Worm (Caenorhabditis elegans) whole organism, L1 larva: Measurements from ENCODE around the gene sra-6.

Experiments used
- C04F5.9 ChIP-seq: sonication (generic microtip); optimal IDR thresholded peaks from 2 replicates; lab custom pipeline; 2016; ENCODE audit warnings: missing genetic modification characterization, missing compliant biosample characterization
- C16A3.4 ChIP-seq: fragments of 150-350 bp; optimal IDR thresholded peaks from 2 replicates; lab custom pipeline; 2014; ENCODE audit warnings: missing biosample characterization, missing genetic modification characterization
- Y116A8C.19 ChIP-seq: sonication (generic microtip); optimal IDR thresholded peaks from 2 replicates; lab custom pipeline; 2016; ENCODE audit warnings: missing compliant biosample characterization, missing genetic modification characterization, borderline replicate concordance
- aha-1 ChIP-seq: fragments of 150-350 bp; optimal IDR thresholded peaks from 2 replicates; lab custom pipeline; 2014; ENCODE audit warnings: missing biosample characterization, missing genetic modification characterization
- aly-2 ChIP-seq: fragments of 150-350 bp; optimal IDR thresholded peaks from 2 replicates; lab custom pipeline; 2014; ENCODE audit warnings: missing biosample characterization, missing genetic modification characterization
- blmp-1 ChIP-seq: fragments of 150-350 bp; optimal IDR thresholded peaks from 2 replicates; lab custom pipeline; 2014; ENCODE audit warnings: missing biosample characterization, missing genetic modification characterization
- ceh-63 ChIP-seq: fragments of 200-800 bp; sonication (Bioruptor generic); optimal IDR thresholded peaks from 2 replicates; lab custom pipeline; 2018; ENCODE audit warnings: mild to moderate bottlenecking, missing genetic modification characterization, missing compliant biosample characterization
- ceh-82 ChIP-seq, 3 experiments: fragments of 150-350 bp in 1 of 3; sonication (generic microtip) in 2 of 3; optimal IDR thresholded peaks; 2 replicates each; lab custom pipeline; 2014 to 2017; ENCODE audit warnings: missing biosample characterization in 3 of 3, missing genetic modification characterization in 3 of 3
- ceh-88 ChIP-seq: fragments of 200-800 bp; sonication (Bioruptor generic); IDR thresholded peaks from 2 replicates; pipeline ENCODE4 v1.3.6; 2022; ENCODE audit warnings: missing genetic modification characterization, missing compliant biosample characterization
- dpl-1 ChIP-seq, 3 experiments: fragments of 150-350 bp in 2 of 3; sonication (generic microtip) in 1 of 3; optimal IDR thresholded peaks; 2 replicates each; lab custom pipeline; 2014 to 2017; ENCODE audit warnings: missing biosample characterization in 3 of 3, missing genetic modification characterization in 3 of 3, missing genetic modification reagents in 3 of 3
- dsc-1 ChIP-seq: sonication (generic microtip); optimal IDR thresholded peaks from 2 replicates; lab custom pipeline; 2016; ENCODE audit warnings: mild to moderate bottlenecking, missing genetic modification characterization, missing compliant biosample characterization
- efl-1 ChIP-seq, 4 experiments: fragments of 150-350 bp; optimal IDR thresholded peaks in 3 of 4; peaks in 1 of 4; 1 replicate in 1 of 4; 2 replicates in 3 of 4; lab custom pipeline; 2014; ENCODE audit warnings: missing biosample characterization in 2 of 4, missing genetic modification characterization in 2 of 4, missing genetic modification reagents in 2 of 4
- egl-13 ChIP-seq: sonication (generic microtip); optimal IDR thresholded peaks from 2 replicates; lab custom pipeline; 2016; ENCODE audit warnings: missing genotype, missing genetic modification reagents, missing genetic modification characterization, missing compliant biosample characterization
- elt-2 ChIP-seq: sonication (generic microtip); optimal IDR thresholded peaks from 2 replicates; lab custom pipeline; 2016; ENCODE audit warnings: missing genetic modification characterization, mild to moderate bottlenecking, inconsistent platforms, missing compliant biosample characterization, missing genetic modification reagents
- elt-3 ChIP-seq, 6 experiments: fragments of 150-350 bp in 1 of 6; sonication (generic microtip); optimal IDR thresholded peaks; 2 replicates each; lab custom pipeline; 2017 to 2018; ENCODE audit warnings: missing biosample characterization in 6 of 6, missing genetic modification characterization in 6 of 6, inconsistent platforms in 1 of 6
- fkh-4 ChIP-seq: sonication (generic microtip); optimal IDR thresholded peaks from 2 replicates; lab custom pipeline; 2016; ENCODE audit warnings: missing compliant biosample characterization, missing genetic modification characterization, borderline replicate concordance
- grh-1 ChIP-seq: fragments of 200-800 bp; sonication (Bioruptor generic); IDR thresholded peaks from 2 replicates; pipeline ENCODE4 v1.3.6; 2022; ENCODE audit warnings: missing genetic modification reagents, missing genetic modification characterization, missing compliant biosample characterization
- hlh-17 ChIP-seq: fragments of 200-800 bp; sonication (Bioruptor generic); optimal IDR thresholded peaks from 2 replicates; lab custom pipeline; 2018; ENCODE audit warnings: missing genetic modification characterization, mild to moderate bottlenecking, missing compliant biosample characterization, moderate library complexity, borderline replicate concordance
- isw-1 ChIP-seq: fragments of 200-800 bp; sonication (Bioruptor generic); IDR thresholded peaks from 2 replicates; pipeline ENCODE4 v1.3.6; 2022; ENCODE audit warnings: missing genetic modification characterization, missing compliant biosample characterization
- jun-1 ChIP-seq: fragments of 150-350 bp; optimal IDR thresholded peaks from 2 replicates; lab custom pipeline; 2014; ENCODE audit warnings: missing biosample characterization, missing genetic modification reagents, missing genetic modification characterization
- lin-13 ChIP-seq: fragments of 150-350 bp; optimal IDR thresholded peaks from 2 replicates; lab custom pipeline; 2014; ENCODE audit warnings: missing biosample characterization, missing genetic modification reagents, missing genetic modification characterization
- mab-9 ChIP-seq: fragments of 200-800 bp; sonication (Bioruptor generic); IDR thresholded peaks from 2 replicates; pipeline ENCODE4 v1.3.6; 2022; ENCODE audit warnings: missing genetic modification reagents, missing genetic modification characterization, missing compliant biosample characterization
- mdl-1 ChIP-seq, 2 experiments: fragments of 150-350 bp; optimal IDR thresholded peaks; 2 replicates each; lab custom pipeline; 2014 to 2017; ENCODE audit warnings: missing biosample characterization in 2 of 2, missing genetic modification characterization in 2 of 2, inconsistent platforms in 1 of 2
- mef-2 ChIP-seq: fragments of 150-350 bp; optimal IDR thresholded peaks from 2 replicates; lab custom pipeline; 2014; ENCODE audit warnings: missing biosample characterization, missing genetic modification characterization
- mep-1 ChIP-seq: fragments of 150-350 bp; optimal IDR thresholded peaks from 2 replicates; lab custom pipeline; 2014; ENCODE audit warnings: missing biosample characterization, missing genetic modification characterization
- nhr-11 ChIP-seq: fragments of 150-350 bp; optimal IDR thresholded peaks from 2 replicates; lab custom pipeline; 2014; ENCODE audit warnings: missing biosample characterization, missing genetic modification characterization
- nhr-12 ChIP-seq: sonication (generic microtip); optimal IDR thresholded peaks from 2 replicates; lab custom pipeline; 2017; ENCODE audit warnings: missing biosample characterization, missing genetic modification characterization
- nhr-85 ChIP-seq: sonication (generic microtip); peaks from one replicate; lab custom pipeline; 2016; ENCODE audit warnings: missing genetic modification characterization, inconsistent platforms, missing compliant biosample characterization
- nhr-90 ChIP-seq: sonication (generic microtip); optimal IDR thresholded peaks from 2 replicates; lab custom pipeline; 2016; ENCODE audit warnings: mild to moderate bottlenecking, missing genetic modification characterization, missing compliant biosample characterization; ENCODE audit not compliant: poor library complexity
- pag-3 ChIP-seq: sonication (generic microtip); optimal IDR thresholded peaks from 2 replicates; lab custom pipeline; 2017; ENCODE audit warnings: missing genetic modification characterization, mild to moderate bottlenecking, missing compliant biosample characterization, antibody characterized with exemption, borderline replicate concordance; ENCODE audit not compliant: insufficient read depth
- pax-3 ChIP-seq: fragments of 200-800 bp; sonication (Bioruptor generic); optimal IDR thresholded peaks from 2 replicates; lab custom pipeline; 2018; ENCODE audit warnings: mild to moderate bottlenecking, missing genetic modification characterization, moderate library complexity, missing compliant biosample characterization
- pqm-1 ChIP-seq: sonication (generic microtip); optimal IDR thresholded peaks from 3 replicates; lab custom pipeline; 2017; ENCODE audit warnings: missing biosample characterization, missing genetic modification characterization
- skn-1 ChIP-seq: fragments of 150-350 bp; optimal IDR thresholded peaks from 2 replicates; lab custom pipeline; 2014; ENCODE audit warnings: missing biosample characterization, missing genetic modification characterization
- snpc-4 ChIP-seq: fragments of 150-350 bp; optimal IDR thresholded peaks from 2 replicates; lab custom pipeline; 2014; ENCODE audit warnings: missing biosample characterization, missing genetic modification characterization
- snu-23 ChIP-seq: sonication (generic microtip); optimal IDR thresholded peaks from 2 replicates; lab custom pipeline; 2016; ENCODE audit warnings: missing genetic modification characterization, missing compliant biosample characterization
- sptf-1 ChIP-seq: fragments of 150-350 bp; optimal IDR thresholded peaks from 2 replicates; lab custom pipeline; 2014; ENCODE audit warnings: missing biosample characterization, missing genetic modification characterization
- sup-37 ChIP-seq: fragments of 200-800 bp; sonication (Bioruptor generic); optimal IDR thresholded peaks from 2 replicates; lab custom pipeline; 2018; ENCODE audit warnings: mild to moderate bottlenecking, missing genetic modification characterization, missing compliant biosample characterization
- tbx-2 ChIP-seq: sonication (generic microtip); optimal IDR thresholded peaks from 2 replicates; lab custom pipeline; 2016; ENCODE audit warnings: missing genetic modification characterization, missing compliant biosample characterization
- tlp-1 ChIP-seq: fragments of 150-350 bp; optimal IDR thresholded peaks from 2 replicates; lab custom pipeline; 2014; ENCODE audit warnings: missing biosample characterization, missing genetic modification characterization
- unc-30 ChIP-seq: sonication (generic microtip); optimal IDR thresholded peaks from 2 replicates; lab custom pipeline; 2017; ENCODE audit warnings: missing biosample characterization, missing genetic modification characterization
- unc-62 ChIP-seq: fragments of 150-350 bp; optimal IDR thresholded peaks from 2 replicates; lab custom pipeline; 2014; ENCODE audit warnings: missing biosample characterization, missing genetic modification reagents, missing genetic modification characterization
- unc-98 ChIP-seq: fragments of 200-800 bp; sonication (Bioruptor generic); IDR thresholded peaks from 2 replicates; pipeline ENCODE4 v1.3.6; 2022; ENCODE audit warnings: missing genetic modification characterization, missing compliant biosample characterization
- vab-15 ChIP-seq: sonication (generic microtip); optimal IDR thresholded peaks from 2 replicates; lab custom pipeline; 2017; ENCODE audit warnings: missing genotype, mild to moderate bottlenecking, missing genetic modification characterization, missing compliant biosample characterization
- xbp-1 ChIP-seq: sonication (generic microtip); optimal IDR thresholded peaks from 2 replicates; lab custom pipeline; 2016; ENCODE audit warnings: missing genetic modification characterization, missing compliant biosample characterization
- ztf-4 ChIP-seq: fragments of 150-350 bp; optimal IDR thresholded peaks from 2 replicates; lab custom pipeline; 2014; ENCODE audit warnings: missing biosample characterization, missing genetic modification characterization

The sra-6 gene

DNA sequence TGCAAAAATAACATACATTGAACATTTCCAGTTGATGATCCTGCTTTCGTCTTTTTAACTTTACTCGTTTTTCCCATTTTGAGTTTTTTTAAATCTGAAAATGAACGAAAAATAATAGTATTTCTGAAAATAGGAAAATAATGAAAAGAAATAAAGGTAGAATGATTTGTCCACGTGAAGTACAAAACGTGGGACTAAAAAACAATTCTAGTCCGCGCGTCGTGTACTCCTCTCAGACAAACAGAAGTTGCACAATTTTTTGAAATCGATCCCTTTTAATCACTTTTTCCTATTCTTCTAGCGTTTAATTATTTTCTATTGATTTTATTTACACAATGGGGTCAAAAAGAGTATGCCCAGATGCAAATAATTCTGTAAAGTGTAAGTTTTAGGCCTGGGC is 40.5 kb upstream of the sra-6 start, which contains the start of the genes E02H1.1 and tag-124 (continued):
- TF ChIP-seq sptf-1: no peak
- TF ChIP-seq C04F5.9 (tag; lab: Kevin White, UChicago): peak; percentile 92
- peak; percentile 65 for TF ChIP-seq vab-15
- TF ChIP-seq aly-2 (tag; lab: Kevin White, UChicago): peak; percentile 57
- peak; percentile 92 for TF ChIP-seq xbp-1
- TF ChIP-seq pqm-1 (tag; lab: Kevin White, UChicago): no peak
- TF ChIP-seq snpc-4: peak; percentile 38
- peak; percentile 97 for TF ChIP-seq egl-13 (tag; lab: Kevin White, UChicago)
- TF ChIP-seq mef-2 (tag; lab: Kevin White, UChicago): no peak
- no peak for TF ChIP-seq aha-1 (tag; lab: Kevin White, UChicago)
- TF ChIP-seq ztf-4: peak; percentile 79
- TF ChIP-seq ceh-82 (tag; optimal IDR thresholded peaks at IDR 0.05; lab: Kevin White, UChicago): peak; percentile 52 to 66 (median 65)
- peak; percentile 93 for TF ChIP-seq Y116A8C.19
- TF ChIP-seq skn-1 (tag; lab: Kevin White, UChicago): peak; percentile 62
- TF ChIP-seq pag-3 (tag; lab: Kevin White, UChicago): no peak
- TF ChIP-seq fkh-4 (tag; lab: Kevin White, UChicago): peak; percentile 96
- TF ChIP-seq dsc-1: peak; percentile 96
- TF ChIP-seq unc-62 (GFP tag; lab: Kevin White, UChicago): no peak
- TF ChIP-seq hlh-17 (GFP tag; lab: Kevin White, UChicago): no peak
- peak; percentile 77 for TF ChIP-seq isw-1
- peak; percentile 16 for TF ChIP-seq lin-13 (GFP tag; lab: Kevin White, UChicago)
- TF ChIP-seq blmp-1 (tag; lab: Kevin White, UChicago): peak; percentile 50
- TF ChIP-seq dpl-1 (GFP tag; optimal IDR thresholded peaks at IDR 0.05; lab: Kevin White, UChicago): peak; percentile 65 to 77 (median 73)
- TF ChIP-seq elt-2 (tag; lab: Kevin White, UChicago): peak; percentile 88
- peak; percentile 97 for TF ChIP-seq nhr-85 (tag; lab: Kevin White, UChicago)
- peak; percentile 66 for TF ChIP-seq nhr-11 (tag; lab: Kevin White, UChicago)
- peak; percentile 7 for TF ChIP-seq unc-30 (tag; lab: Kevin White, UChicago)
- no peak for TF ChIP-seq nhr-12
- TF ChIP-seq jun-1 (tag; lab: Kevin White, UChicago): peak; percentile 42
- peak; percentile 93 for TF ChIP-seq pax-3 (tag; lab: Kevin White, UChicago)
- TF ChIP-seq grh-1 (GFP tag; lab: Robert Waterston, UW): peak; percentile 76

DNA sequence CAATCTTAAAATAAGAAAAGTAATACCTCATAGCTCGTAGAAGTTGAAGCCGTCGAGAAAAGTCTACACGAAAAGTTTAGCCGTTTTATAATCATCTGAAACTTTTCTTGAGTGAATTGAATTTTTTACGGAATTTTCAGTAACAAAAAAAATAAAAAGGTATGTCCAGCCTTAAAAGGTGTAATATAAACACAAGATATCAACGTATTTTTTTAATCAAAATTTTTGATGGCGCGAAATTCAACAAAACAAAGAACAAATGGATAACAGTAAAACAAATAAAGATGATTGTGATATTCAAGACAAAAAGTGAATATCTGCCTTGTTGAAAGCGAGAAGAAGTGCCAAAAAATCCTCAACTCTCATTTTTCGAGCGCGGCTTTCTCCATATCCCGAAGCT is 39.0 kb upstream of the sra-6 start, which contains the start of gene eral-1:
TSS of gene eral-1 (minus strand) at position 101 of the 400 bp plus-strand sequence.
- TF ChIP-seq elt-3 (tag; optimal IDR thresholded peaks at IDR 0.05; lab: Kevin White, UChicago) (no peak), tbx-2 (tag; lab: Kevin White, UChicago) (no peak), sup-37 (no peak), ceh-88 (GFP tag; lab: Robert Waterston, UW) (no peak), efl-1 (optimal IDR thresholded peaks at IDR 0.05; lab: Kevin White, UChicago) (no peak), efl-1 (GFP tag; optimal IDR thresholded peaks at IDR 0.05 in 1 of 2; lab: Kevin White, UChicago) (no peak), unc-98 (no peak), unc-30 (tag; lab: Kevin White, UChicago) (no peak), snu-23 (GFP tag; lab: Kevin White, UChicago) (no peak), mab-9 (no peak), mep-1 (tag; lab: Kevin White, UChicago) (no peak), tlp-1 (no peak), C16A3.4 (tag; lab: Kevin White, UChicago) (no peak), xbp-1 (no peak), nhr-85 (tag; lab: Kevin White, UChicago) (no peak), nhr-90 (no peak), mdl-1 (tag; optimal IDR thresholded peaks at IDR 0.05; lab: Kevin White, UChicago) (no peak), nhr-12 (no peak), ceh-63 (GFP tag; lab: Kevin White, UChicago) (no peak), snpc-4 (no peak)
